Worm (Caenorhabditis elegans) whole organism, L1 larva: Measurements from ENCODE around the gene odr-3.

ENCODE experiments used
- egl-27 ChIP-seq, 2 experiments: fragments of 150-350 bp in 1 of 2; sonication (generic microtip); optimal IDR thresholded peaks; 3 replicates each; lab custom pipeline; 2017 to 2018; ENCODE audit warnings: missing biosample characterization in 2 of 2, missing genetic modification characterization in 2 of 2, missing genetic modification reagents in 2 of 2
- jun-1 ChIP-seq: fragments of 150-350 bp; optimal IDR thresholded peaks from 2 replicates; lab custom pipeline; 2014; ENCODE audit warnings: missing biosample characterization, missing genetic modification reagents, missing genetic modification characterization

ce11 chrV:13258909-13259361, 9.6 kb upstream of the odr-3 start, which contains the start of gene C34D1.4:
- TF ChIP-seq jun-1 (tag; lab: Kevin White, UChicago) (no peak), egl-27 (tag; optimal IDR thresholded peaks at IDR 0.05; lab: Kevin White, UChicago) (no peak)
